Worm (Caenorhabditis elegans): Measurements from ENCODE around the gene F32E10.5.

The F32E10.5 gene

DNA sequence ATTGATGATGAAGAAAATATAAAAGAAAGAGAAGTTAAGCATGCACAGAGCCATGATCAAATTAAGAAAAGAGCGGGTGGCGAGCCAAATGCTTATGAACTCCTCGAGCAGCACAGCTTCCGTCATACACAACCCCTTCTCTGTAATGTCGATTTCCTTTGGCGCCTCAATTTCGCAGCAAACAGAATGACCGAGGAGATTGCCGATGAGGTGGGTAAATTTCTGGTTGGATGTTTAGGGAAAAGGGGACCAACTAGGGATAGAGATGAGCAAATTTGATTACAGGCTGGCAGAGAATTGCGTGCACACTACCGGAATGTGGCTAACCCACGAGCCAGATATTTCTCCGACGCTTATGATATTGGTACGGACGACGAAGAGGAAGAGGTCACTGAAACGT is 27.2 kb upstream of the F32E10.5 start:
- no peak for TF ChIP-seq sem-2 (GFP tag; optimal IDR thresholded peaks at IDR 0.05)
- peak; percentile 79 for TF ChIP-seq ces-1 (GFP tag; optimal IDR thresholded peaks at IDR 0.05)

DNA sequence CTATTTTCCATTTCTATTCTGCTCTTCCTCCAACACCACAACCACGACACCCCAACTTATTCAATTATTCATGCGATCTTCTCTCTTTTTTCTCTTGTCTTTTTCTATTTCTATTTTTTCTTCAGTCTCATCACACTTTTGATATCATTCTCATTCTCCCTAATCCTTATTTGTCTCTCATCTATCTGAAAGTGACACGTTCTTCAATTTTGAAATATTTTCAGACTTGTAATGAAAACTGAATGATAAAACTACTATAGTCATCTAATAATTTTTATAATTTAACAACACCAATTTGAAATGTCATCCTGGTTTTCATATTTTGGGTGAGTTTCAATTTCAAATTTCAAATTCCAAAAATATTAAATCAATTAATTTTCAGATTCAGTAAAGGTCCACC is 10.4 kb upstream of the F32E10.5 start, which contains the start of gene cla-1:
Gene cla-1 (plus strand): TSS at position 301 of the 400 bp plus-strand sequence.
- TF ChIP-seq ces-1 (GFP tag; optimal IDR thresholded peaks at IDR 0.05) (peak; percentile 61), drap-1 (GFP tag; optimal IDR thresholded peaks at IDR 0.05) (no peak)

DNA sequence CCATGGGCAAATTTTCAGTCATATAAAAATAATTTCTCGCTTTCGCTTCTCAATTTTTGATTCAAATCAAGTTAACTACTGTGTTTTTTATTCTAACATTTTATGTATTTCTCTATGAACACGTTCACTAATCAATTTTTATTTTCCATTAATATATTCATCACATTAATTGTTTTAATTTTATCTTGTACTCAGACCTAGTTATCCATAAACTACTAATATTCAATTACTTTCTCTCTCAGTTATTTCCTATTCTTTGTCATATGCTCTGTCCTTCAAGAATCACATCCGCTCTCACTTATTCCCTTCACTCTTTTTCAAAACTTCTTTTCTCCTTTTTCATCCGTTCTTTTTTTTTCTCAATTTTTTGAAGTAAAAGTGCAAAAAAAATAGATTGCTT is 8.8 kb upstream of the F32E10.5 start:
- TF ChIP-seq nhr-28 (tag; optimal IDR thresholded peaks at IDR 0.05) (no peak), elt-3 (tag; optimal IDR thresholded peaks at IDR 0.05) (no peak), nhr-12 (tag; optimal IDR thresholded peaks at IDR 0.05) (no peak), ces-1 (GFP tag; optimal IDR thresholded peaks at IDR 0.05) (peak; percentile 62), snpc-4 (tag; optimal IDR thresholded peaks at IDR 0.05) (no peak), sptf-1 (tag; optimal IDR thresholded peaks at IDR 0.05) (no peak)

DNA sequence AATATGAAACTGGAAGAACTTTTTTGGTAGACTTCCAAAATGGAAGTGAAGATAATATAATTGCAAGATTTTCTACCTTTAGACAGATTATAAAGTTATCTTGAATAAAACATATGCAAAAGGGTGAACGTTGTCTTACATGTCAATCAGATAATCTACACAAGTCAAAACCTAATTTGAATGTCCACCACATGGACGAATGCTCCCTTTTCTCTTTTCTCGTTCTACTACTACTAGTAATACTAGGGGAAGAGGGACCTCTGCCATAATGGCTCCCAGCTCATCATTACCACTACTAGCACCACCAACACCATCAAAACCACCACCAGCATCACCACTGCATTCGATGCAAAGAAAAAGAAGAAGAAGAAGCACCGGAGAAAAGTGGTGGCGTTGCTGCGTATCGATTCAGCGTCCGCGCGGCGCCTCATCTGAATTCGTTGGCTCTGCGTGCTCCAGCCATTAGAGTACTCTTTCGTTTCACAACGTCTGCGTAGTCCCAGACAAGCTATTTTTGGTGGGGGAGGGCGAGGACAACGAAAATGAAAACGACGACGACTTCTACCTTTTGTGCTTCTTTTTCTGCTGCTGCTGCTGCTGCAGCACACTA is 7.2 kb upstream of the F32E10.5 start:
- TF ChIP-seq bed-3 (GFP tag; optimal IDR thresholded peaks at IDR 0.05) (no peak), ces-1 (GFP tag; optimal IDR thresholded peaks at IDR 0.05) (peak; percentile 85), snpc-4 (tag; optimal IDR thresholded peaks at IDR 0.05) (no peak), ceh-39 (tag; optimal IDR thresholded peaks at IDR 0.05) (no peak), unc-39 (tag; optimal IDR thresholded peaks at IDR 0.05) (no peak)

DNA sequence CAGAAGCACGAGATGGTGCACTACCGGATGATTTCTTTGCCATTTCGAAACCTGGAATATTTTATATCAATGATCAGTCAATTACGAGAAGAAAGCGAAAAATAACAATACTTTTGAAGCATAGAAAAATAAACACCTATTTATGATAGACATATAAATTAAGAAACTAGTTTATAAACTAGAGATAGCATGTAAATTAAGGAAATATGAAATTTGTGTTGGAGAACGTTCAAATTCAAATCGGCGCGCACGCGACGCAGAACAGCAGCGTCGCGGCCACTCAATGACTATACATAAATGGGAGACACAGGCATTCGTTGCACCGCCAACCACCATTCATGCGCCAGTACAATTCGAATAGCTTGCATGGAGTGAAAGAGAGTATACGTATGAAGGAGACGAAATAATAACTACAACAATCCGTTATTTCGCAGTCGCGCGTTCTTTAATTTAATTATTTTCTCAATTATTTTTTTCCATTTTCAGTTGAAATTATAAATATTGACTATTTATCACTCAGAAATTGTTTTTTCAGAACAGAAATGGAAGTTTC is 2.0 kb upstream of the F32E10.5 start, which contains the start of the genes cec-5 and nol-10:
Gene cec-5 (minus strand): TSS at position 51 of the 553 bp plus-strand sequence.
Gene nol-10 (plus strand): TSS at position 536 of the 553 bp plus-strand sequence.
- TF ChIP-seq lsy-2 (tag; optimal IDR thresholded peaks at IDR 0.05) (peak; percentile 58), ceh-39 (tag; optimal IDR thresholded peaks at IDR 0.05) (peak; percentile 83), unc-62 (GFP tag; optimal IDR thresholded peaks at IDR 0.05) (peak; percentile 15), ham-2 (GFP tag; optimal IDR thresholded peaks at IDR 0.05) (peak; percentile 73), hlh-1 (tag; optimal IDR thresholded peaks at IDR 0.05) (peak; percentile 24), unc-120 (tag; optimal IDR thresholded peaks at IDR 0.05; ENCODE audit: poor library complexity, severe bottlenecking) (peak; percentile 84), zip-8 (tag; optimal IDR thresholded peaks at IDR 0.05) (no peak), pha-4 (tag; optimal IDR thresholded peaks at IDR 0.05) (peak; percentile 92), lin-13 (tag; optimal IDR thresholded peaks at IDR 0.05) (peak; percentile 57), unc-39 (tag; optimal IDR thresholded peaks at IDR 0.05) (no peak), M03D4.4 (tag; optimal IDR thresholded peaks at IDR 0.05) (peak; percentile 23), ces-1 (GFP tag; optimal IDR thresholded peaks at IDR 0.05) (peak; percentile 95), sptf-1 (tag; optimal IDR thresholded peaks at IDR 0.05) (peak; percentile 49), nhr-12 (tag; optimal IDR thresholded peaks at IDR 0.05) (peak; percentile 24), nhr-2 (tag; optimal IDR thresholded peaks at IDR 0.05) (no peak), snpc-4 (tag; optimal IDR thresholded peaks at IDR 0.05) (no peak), nhr-76 (tag; optimal IDR thresholded peaks at IDR 0.05) (no peak), nhr-237 (tag; optimal IDR thresholded peaks at IDR 0.05) (peak; percentile 88), mls-2 (tag; optimal IDR thresholded peaks at IDR 0.05) (peak; percentile 57), drap-1 (GFP tag; optimal IDR thresholded peaks at IDR 0.05) (no peak), mep-1 (tag; optimal IDR thresholded peaks at IDR 0.05) (peak; percentile 87)

DNA sequence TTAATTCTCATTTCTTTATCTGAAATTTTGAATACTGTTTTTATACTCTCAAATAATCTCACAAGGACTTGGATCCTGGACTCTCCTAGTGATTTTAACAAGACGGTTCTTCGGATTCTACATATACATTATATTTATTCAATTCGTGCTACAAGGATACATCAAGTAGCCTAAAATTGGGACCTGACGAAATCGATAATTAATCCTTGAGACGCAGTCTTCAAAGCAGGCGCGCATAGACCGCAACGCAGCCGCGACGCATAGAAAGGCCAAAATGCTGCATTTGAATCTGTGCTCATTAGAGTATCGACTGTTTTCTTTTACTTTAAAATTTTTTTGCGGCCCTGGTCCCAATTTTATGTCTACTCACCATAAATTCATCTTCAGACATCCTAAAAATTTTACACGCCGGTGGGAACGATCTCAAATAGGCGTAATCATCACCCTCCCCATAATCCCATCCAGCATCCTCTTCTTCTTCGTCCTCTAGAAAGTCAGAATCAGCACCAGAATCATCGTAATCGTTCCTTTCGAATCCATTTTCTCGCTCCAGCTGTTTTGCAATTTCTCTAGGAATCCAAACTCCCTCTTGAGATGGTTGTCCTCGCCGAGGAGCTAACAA is 2.9 kb downstream of the F32E10.5 start, which contains the start of gene cec-4:
Gene cec-4 (plus strand): TSS at position 572 of the 622 bp plus-strand sequence.
- no peak for TF ChIP-seq ceh-43 (GFP tag; optimal IDR thresholded peaks at IDR 0.05)
- no peak for TF ChIP-seq nhr-237 (tag; optimal IDR thresholded peaks at IDR 0.05)
- TF ChIP-seq sem-2 (GFP tag; optimal IDR thresholded peaks at IDR 0.05), result no peak
- TF ChIP-seq drap-1 (GFP tag; optimal IDR thresholded peaks at IDR 0.05), result no peak
- TF ChIP-seq snpc-4 (tag; optimal IDR thresholded peaks at IDR 0.05), result no peak
- no peak for TF ChIP-seq flh-1 (GFP tag; optimal IDR thresholded peaks at IDR 0.05)
- no peak for TF ChIP-seq zip-8 (tag; optimal IDR thresholded peaks at IDR 0.05)
- TF ChIP-seq sptf-1 (tag; optimal IDR thresholded peaks at IDR 0.05), result no peak
- no peak for TF ChIP-seq pha-4 (tag; optimal IDR thresholded peaks at IDR 0.05)
- TF ChIP-seq ceh-39 (tag; optimal IDR thresholded peaks at IDR 0.05), result peak; percentile 97
- TF ChIP-seq M03D4.4 (tag; optimal IDR thresholded peaks at IDR 0.05), result no peak
- TF ChIP-seq lsy-2 (tag; optimal IDR thresholded peaks at IDR 0.05), result no peak
- no peak for TF ChIP-seq ztf-11 (tag; optimal IDR thresholded peaks at IDR 0.05)
- TF ChIP-seq hlh-1 (tag; optimal IDR thresholded peaks at IDR 0.05), result peak; percentile 50
- TF ChIP-seq nhr-2 (tag; optimal IDR thresholded peaks at IDR 0.05), result no peak
- TF ChIP-seq unc-39 (tag; optimal IDR thresholded peaks at IDR 0.05), result no peak
- no peak for TF ChIP-seq unc-62 (GFP tag; optimal IDR thresholded peaks at IDR 0.05)
- no peak for TF ChIP-seq blmp-1 (tag; optimal IDR thresholded peaks at IDR 0.05)
- no peak for TF ChIP-seq ceh-83 (GFP tag; optimal IDR thresholded peaks at IDR 0.05)
- peak; percentile 9 for TF ChIP-seq ces-1 (GFP tag; optimal IDR thresholded peaks at IDR 0.05)
- TF ChIP-seq bed-3 (GFP tag; optimal IDR thresholded peaks at IDR 0.05), result no peak
